Worm (Caenorhabditis elegans): ENCODE measurements around the gene hpo-8.

hpo-8 gene

DNA sequence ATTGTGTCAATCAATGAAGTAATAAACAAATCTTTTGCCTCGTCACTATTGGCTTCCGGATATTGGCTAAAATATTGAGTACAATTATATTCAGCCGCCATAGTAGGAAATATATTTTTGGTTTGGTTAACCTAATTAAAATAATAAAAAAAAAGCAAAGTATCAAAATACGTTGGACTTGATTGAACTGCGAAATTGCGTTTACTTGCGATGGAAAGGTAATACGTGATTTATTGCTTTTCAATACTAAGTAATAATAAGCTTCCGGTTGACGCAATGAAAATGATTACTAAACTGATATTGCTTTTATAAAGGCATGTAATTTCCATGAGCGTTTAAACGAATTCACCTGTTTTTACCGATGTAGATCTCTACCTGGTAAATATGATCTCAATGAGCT, 39.5 kb upstream of the hpo-8 start, which contains the start of gene dmsr-9:
Gene dmsr-9 (minus strand): TSS at position 101 of the 400 bp plus-strand sequence.
- TF ChIP-seq ahr-1 (tag; optimal IDR thresholded peaks at IDR 0.05) (no peak), sdc-2 (tag; optimal IDR thresholded peaks at IDR 0.05) (no peak), T23F11.4 (GFP tag; optimal IDR thresholded peaks at IDR 0.05) (no peak), tbx-7 (tag; optimal IDR thresholded peaks at IDR 0.05) (no peak), hlh-13 (GFP tag; optimal IDR thresholded peaks at IDR 0.05) (no peak), odd-2 (tag; optimal IDR thresholded peaks at IDR 0.05) (no peak), unc-55 (GFP tag; optimal IDR thresholded peaks at IDR 0.05) (no peak), sox-2 (GFP tag; IDR thresholded peaks at IDR 0.05) (no peak), fkh-10 (GFP tag; optimal IDR thresholded peaks at IDR 0.05) (no peak), ceh-19 (GFP tag; optimal IDR thresholded peaks at IDR 0.05) (no peak), pag-3 (tag; optimal IDR thresholded peaks at IDR 0.05; ENCODE audit: borderline replicate concordance) (no peak), C38D4.7 (GFP tag; optimal IDR thresholded peaks at IDR 0.05) (no peak), nhr-11 (tag; optimal IDR thresholded peaks at IDR 0.05) (no peak), pros-1 (tag; optimal IDR thresholded peaks at IDR 0.05) (no peak), fax-1 (tag; optimal IDR thresholded peaks at IDR 0.05) (no peak), tbx-2 (tag; optimal IDR thresholded peaks at IDR 0.05) (no peak), dmd-4 (tag; optimal IDR thresholded peaks at IDR 0.05; ENCODE audit: borderline replicate concordance) (no peak), elt-4 (tag; optimal IDR thresholded peaks at IDR 0.05) (no peak), ceh-30 (tag; optimal IDR thresholded peaks at IDR 0.05) (no peak), F13H6.1 (tag; optimal IDR thresholded peaks at IDR 0.05) (no peak)

DNA sequence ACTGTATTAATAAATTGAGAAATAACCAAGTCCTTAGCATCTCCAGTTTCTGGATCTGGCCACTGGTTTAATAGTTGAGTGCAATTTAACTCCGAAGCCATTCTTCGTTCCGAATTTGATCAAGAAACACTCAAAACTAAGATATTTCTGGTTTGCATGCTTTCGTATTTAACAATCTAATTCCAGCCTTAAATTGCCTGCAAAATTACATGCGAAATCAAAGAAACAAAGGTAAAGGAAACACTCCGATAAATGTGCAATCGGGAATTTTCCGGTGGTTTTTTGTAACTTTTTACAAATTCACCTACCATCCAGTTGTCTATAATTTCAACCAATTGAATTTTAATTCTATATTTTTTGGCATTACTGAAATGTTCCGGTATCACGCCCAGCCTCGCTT, 37.2 kb upstream of the hpo-8 start, which contains the start of gene dmsr-10:
Gene dmsr-10 (minus strand): TSS at position 101 of the 400 bp plus-strand sequence.
- TF ChIP-seq lin-11 (tag; optimal IDR thresholded peaks at IDR 0.05), result no peak
- TF ChIP-seq hlh-15 (tag; optimal IDR thresholded peaks at IDR 0.05), result no peak
- no peak for TF ChIP-seq nhr-11 (tag; optimal IDR thresholded peaks at IDR 0.05)
- TF ChIP-seq ceh-30 (tag; optimal IDR thresholded peaks at IDR 0.05), result no peak
- TF ChIP-seq hlh-6 (tag; optimal IDR thresholded peaks at IDR 0.05), result no peak
- TF ChIP-seq ceh-2 (tag; optimal IDR thresholded peaks at IDR 0.05), result no peak
- no peak for TF ChIP-seq ceh-34 (tag; optimal IDR thresholded peaks at IDR 0.05)
- no peak for TF ChIP-seq pax-1 (tag; optimal IDR thresholded peaks at IDR 0.05)

DNA sequence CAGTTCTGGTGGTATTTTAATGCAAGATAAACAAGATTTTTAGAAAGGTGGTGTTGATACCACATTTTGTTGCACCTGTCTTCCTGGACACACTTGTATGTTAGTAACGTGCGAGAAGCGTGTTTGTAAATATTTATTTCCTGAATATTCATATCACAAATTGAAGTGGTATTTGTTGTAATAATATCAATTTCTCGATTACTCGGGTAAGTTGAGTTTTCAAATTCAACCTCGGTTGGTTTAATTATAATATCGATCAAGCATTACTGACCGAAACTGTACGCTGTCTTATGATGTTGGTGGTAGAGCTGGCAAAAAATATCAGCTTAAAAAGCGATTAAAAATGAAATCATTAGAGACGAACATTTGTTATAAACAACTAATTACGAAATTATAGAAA, 35.1 kb upstream of the hpo-8 start, which contains the start of gene dmsr-11:
Gene dmsr-11 (minus strand): TSS at position 101 of the 400 bp plus-strand sequence.
- TF ChIP-seq K09A11.1 (tag; optimal IDR thresholded peaks at IDR 0.05; ENCODE audit: insufficient read depth) (no peak), lim-6 (tag; optimal IDR thresholded peaks at IDR 0.05) (no peak), T23F11.4 (GFP tag; optimal IDR thresholded peaks at IDR 0.05) (no peak), madf-2 (tag; optimal IDR thresholded peaks at IDR 0.05) (no peak), zip-5 (tag; optimal IDR thresholded peaks at IDR 0.05) (no peak), hlh-15 (tag; optimal IDR thresholded peaks at IDR 0.05) (no peak), pat-9 (tag; optimal IDR thresholded peaks at IDR 0.05) (no peak), pha-2 (tag; optimal IDR thresholded peaks at IDR 0.05) (no peak), ttx-3 (tag; optimal IDR thresholded peaks at IDR 0.05) (no peak), ceh-22 (tag; optimal IDR thresholded peaks at IDR 0.05) (no peak)

DNA sequence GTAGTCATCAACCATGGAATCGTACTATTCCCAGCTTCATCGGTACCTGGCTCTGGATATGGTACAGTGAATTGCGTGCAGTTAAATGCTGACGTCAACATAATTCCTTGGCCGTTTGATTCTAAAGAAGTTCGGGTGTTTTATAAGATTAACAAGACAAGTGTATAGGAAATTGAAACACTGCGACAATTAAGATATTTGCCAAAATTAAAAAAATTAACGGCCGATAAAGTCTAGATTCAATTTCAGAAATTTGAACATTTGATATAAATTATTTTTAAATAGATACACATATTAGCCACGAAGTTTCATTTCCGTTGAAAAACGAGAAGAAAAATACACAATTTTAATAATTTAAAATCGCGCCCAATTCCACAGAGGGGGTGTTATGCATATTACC, 32.7 kb upstream of the hpo-8 start, which contains the start of gene dmsr-12:
Gene dmsr-12 (minus strand): TSS at position 101 of the 400 bp plus-strand sequence.
- TF ChIP-seq ttx-3 (tag; optimal IDR thresholded peaks at IDR 0.05), result no peak
- no peak for TF ChIP-seq nfya-1 (tag; optimal IDR thresholded peaks at IDR 0.05)
- no peak for TF ChIP-seq ceh-6 (GFP tag; optimal IDR thresholded peaks at IDR 0.05)
- TF ChIP-seq sdc-2 (tag; optimal IDR thresholded peaks at IDR 0.05), result no peak
- no peak for TF ChIP-seq hlh-8 (tag; optimal IDR thresholded peaks at IDR 0.05)
- TF ChIP-seq nhr-11 (tag; optimal IDR thresholded peaks at IDR 0.05), result no peak
- TF ChIP-seq unc-86 (tag; optimal IDR thresholded peaks at IDR 0.05), result no peak
- TF ChIP-seq pqm-1 (tag; optimal IDR thresholded peaks at IDR 0.05), result no peak
- no peak for TF ChIP-seq F13H6.1 (tag; optimal IDR thresholded peaks at IDR 0.05)
- TF ChIP-seq dmd-4 (tag; optimal IDR thresholded peaks at IDR 0.05; ENCODE audit: borderline replicate concordance), result no peak
- TF ChIP-seq nhr-232 (tag; optimal IDR thresholded peaks at IDR 0.05), result no peak
- no peak for TF ChIP-seq pha-2 (tag; optimal IDR thresholded peaks at IDR 0.05)
- no peak for TF ChIP-seq hlh-6 (tag; optimal IDR thresholded peaks at IDR 0.05)

Measured in whole organism, late embryonic.